Worm (Caenorhabditis elegans) whole organism, early embryonic: ENCODE measurements around the gene Y54G2A.32.

ENCODE experiments used
- F13C5.2 ChIP-seq: sonication (generic microtip); optimal IDR thresholded peaks from 2 replicates; lab custom pipeline; 2017; ENCODE audit warnings: mild to moderate bottlenecking, missing genetic modification characterization, inconsistent platforms, missing compliant biosample characterization
- ceh-13 ChIP-seq: fragments of 200-800 bp; sonication (Bioruptor generic); optimal IDR thresholded peaks from 2 replicates; lab custom pipeline; 2018; ENCODE audit warnings: mild to moderate bottlenecking, missing genetic modification characterization, missing compliant biosample characterization
- ets-7 ChIP-seq: sonication (generic microtip); optimal IDR thresholded peaks from 2 replicates; lab custom pipeline; 2016; ENCODE audit warnings: missing genotype, missing genetic modification characterization, missing compliant biosample characterization
- hmbx-1 ChIP-seq: sonication (generic microtip); optimal IDR thresholded peaks from 2 replicates; lab custom pipeline; 2016; ENCODE audit warnings: mild to moderate bottlenecking, missing genetic modification characterization, missing compliant biosample characterization
- hmg-4 ChIP-seq: fragments of 200-800 bp; sonication (Bioruptor generic); optimal IDR thresholded peaks from 2 replicates; lab custom pipeline; 2018; ENCODE audit warnings: mild to moderate bottlenecking, missing genetic modification characterization, missing compliant biosample characterization
- sea-1 ChIP-seq: fragments of 200-800 bp; sonication (Bioruptor generic); conservative IDR thresholded peaks from 2 replicates; pipeline ENCODE4 v1.3.6; 2022; ENCODE audit warnings: missing genetic modification characterization, missing compliant biosample characterization

DNA sequence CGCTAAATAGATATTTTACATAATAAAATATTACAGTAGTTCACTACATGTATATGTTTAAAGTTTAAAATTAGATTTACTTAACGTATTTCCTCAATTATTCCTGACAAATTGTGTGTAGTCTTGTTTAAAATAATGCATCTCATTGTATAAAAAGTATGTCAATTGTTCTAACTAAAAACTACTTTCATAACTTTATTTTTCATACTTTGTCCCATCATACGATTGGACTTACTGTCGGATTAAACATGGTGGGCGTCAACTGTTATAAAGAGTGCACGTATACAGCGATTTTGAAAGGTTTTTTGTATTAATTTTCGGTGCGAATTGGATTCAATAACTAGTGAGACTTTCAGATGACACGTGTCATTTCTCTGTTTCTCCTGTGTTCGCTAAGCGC, at the start of gene Y54G2A.32:
- TF ChIP-seq ceh-13 (no peak), hmbx-1 (tag; lab: Kevin White, UChicago) (no peak), hmg-4 (GFP tag; lab: Kevin White, UChicago) (no peak), F13C5.2 (tag; lab: Kevin White, UChicago) (no peak), sea-1 (GFP tag; lab: Robert Waterston, UW) (no peak), ets-7 (tag; lab: Kevin White, UChicago) (no peak)
